Worm (Caenorhabditis elegans): ENCODE data around the gene T01C8.2.

The T01C8.2 gene

DNA sequence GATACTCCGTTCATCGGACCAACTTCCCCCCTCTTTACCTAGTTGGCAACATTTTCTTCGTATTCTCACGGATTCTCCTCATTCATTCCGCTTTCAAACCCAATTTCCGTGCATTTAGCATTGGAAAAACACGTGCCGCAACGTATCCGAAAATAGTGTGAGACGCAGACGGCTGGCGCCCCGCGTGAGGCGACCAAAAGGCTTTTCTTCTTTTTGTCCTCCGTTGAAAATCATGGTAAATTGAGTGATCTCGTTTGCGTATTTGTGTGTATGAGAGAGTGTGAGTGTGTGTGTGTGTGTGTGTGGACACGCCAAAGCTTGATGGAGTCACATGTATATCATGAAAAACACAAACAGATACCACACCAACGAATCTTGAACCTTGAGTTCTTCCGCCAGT lies 10.6 kb downstream of the T01C8.2 start (continued):
- peak; percentile 86 for TF ChIP-seq ceh-27 (GFP tag; optimal IDR thresholded peaks at IDR 0.05)

ce11 chrX:16798621-16799020 lies 12.4 kb downstream of the T01C8.2 start:
- TF ChIP-seq hmg-1.2 (GFP tag; IDR thresholded peaks at IDR 0.05) (no peak), die-1 (tag; optimal IDR thresholded peaks at IDR 0.05) (no peak), ZK185.1 (tag; optimal IDR thresholded peaks at IDR 0.05; ENCODE audit: poor library complexity, severe bottlenecking) (no peak), let-607 (tag; optimal IDR thresholded peaks at IDR 0.05) (peak in 1 of 2 experiments; percentile 28), atf-7 (tag; optimal IDR thresholded peaks at IDR 0.05) (peak; percentile 4), ztf-6 (GFP tag; IDR thresholded peaks at IDR 0.05) (no peak), madf-10 (tag; optimal IDR thresholded peaks at IDR 0.05) (no peak), nhr-80 (tag; optimal IDR thresholded peaks at IDR 0.05) (peak; percentile 63), egl-18 (GFP tag; IDR thresholded peaks at IDR 0.05) (no peak), xnd-1 (tag; optimal IDR thresholded peaks at IDR 0.05) (no peak), ztf-22 (GFP tag; optimal IDR thresholded peaks at IDR 0.05) (peak; percentile 52)

DNA sequence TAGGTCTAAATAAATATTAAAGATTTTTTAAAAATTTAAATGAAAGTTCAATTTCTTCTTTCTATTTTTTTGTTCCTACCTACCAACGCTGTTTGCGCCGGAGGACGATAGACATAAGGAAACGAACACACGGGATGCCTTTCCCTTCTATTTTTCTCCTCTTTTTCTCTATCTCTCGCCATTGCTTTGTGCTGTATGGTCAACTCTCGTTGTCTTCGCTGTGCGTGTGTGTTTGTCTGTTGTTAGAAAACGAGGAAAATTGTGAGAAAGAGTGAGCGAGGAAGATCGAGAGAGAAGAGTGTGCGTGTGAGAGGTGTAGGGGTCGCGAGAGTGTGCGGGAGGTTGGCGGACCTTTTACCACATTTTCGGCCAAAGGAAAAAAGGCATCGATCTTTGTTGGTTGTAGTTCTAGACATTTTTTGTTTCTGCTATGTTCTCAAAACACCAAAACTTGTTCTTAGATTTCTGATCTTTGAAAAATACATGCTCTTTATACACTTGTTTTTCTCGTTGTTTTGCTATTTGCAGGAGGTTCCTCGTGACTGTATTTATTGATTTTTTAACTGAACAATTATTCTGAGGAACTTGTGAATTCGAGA lies 12.9 kb downstream of the T01C8.2 start:
- TF ChIP-seq cebp-2 (GFP tag; IDR thresholded peaks at IDR 0.05) (no peak), hrde-1 (tag; optimal IDR thresholded peaks at IDR 0.05; ENCODE audit: borderline replicate concordance) (no peak), ZK185.1 (tag; optimal IDR thresholded peaks at IDR 0.05; ENCODE audit: poor library complexity, severe bottlenecking) (peak; percentile 3), lin-40 (tag; optimal IDR thresholded peaks at IDR 0.05) (peak; percentile 31), ztf-26 (tag; optimal IDR thresholded peaks at IDR 0.05) (no peak), zim-3 (tag; optimal IDR thresholded peaks at IDR 0.05) (no peak), chd-7 (tag; optimal IDR thresholded peaks at IDR 0.05) (no peak), snpc-1.1 (tag; optimal IDR thresholded peaks at IDR 0.05; ENCODE audit: insufficient read depth) (no peak), ceh-27 (GFP tag; optimal IDR thresholded peaks at IDR 0.05) (peak; percentile 64), attf-5 (GFP tag; optimal IDR thresholded peaks at IDR 0.05) (peak; percentile 19), cebp-1 (GFP tag; IDR thresholded peaks at IDR 0.05) (no peak), cebp-1 (tag; optimal IDR thresholded peaks at IDR 0.05) (peak; percentile 56), hmg-20 (GFP tag; IDR thresholded peaks at IDR 0.05) (no peak), lag-1 (GFP tag; IDR thresholded peaks at IDR 0.05) (no peak), K12H6.12 (tag; optimal IDR thresholded peaks at IDR 0.05) (peak; percentile 46), xnd-1 (tag; optimal IDR thresholded peaks at IDR 0.05) (no peak), T26A5.8 (tag; optimal IDR thresholded peaks at IDR 0.05) (no peak), Y56A3A.18 (GFP tag; IDR thresholded peaks at IDR 0.05) (0 out of 2 replicates have a peak, but pooled peaks have one; percentile 4), T07F8.4 (tag; optimal IDR thresholded peaks at IDR 0.05) (no peak), ceh-91 (GFP tag; IDR thresholded peaks at IDR 0.05) (no peak), nfyb-1 (GFP tag; IDR thresholded peaks at IDR 0.05) (peak; percentile 40; the same call in 1 of the 2 replicates), lsl-1 (GFP tag; optimal IDR thresholded peaks at IDR 0.05) (no peak), F57C9.4 (tag; optimal IDR thresholded peaks at IDR 0.05) (no peak), D2030.7 (GFP tag; IDR thresholded peaks at IDR 0.05) (no peak), nhr-27 (tag; optimal IDR thresholded peaks at IDR 0.05) (no peak), Y67H2A.10 (GFP tag; conservative IDR thresholded peaks at IDR 0.05) (no peak), F57A8.1 (GFP tag; optimal IDR thresholded peaks at IDR 0.05) (no peak), ama-1 (optimal IDR thresholded peaks at IDR 0.05) (peak; percentile 58), ama-1 (GFP tag; optimal IDR thresholded peaks at IDR 0.05) (no peak), rec-8 (tag; optimal IDR thresholded peaks at IDR 0.05) (no peak), aptf-3 (GFP tag; IDR thresholded peaks at IDR 0.05) (no peak), ztf-22 (GFP tag; optimal IDR thresholded peaks at IDR 0.05) (no peak), hmg-1.2 (GFP tag; IDR thresholded peaks at IDR 0.05) (peak; percentile 77; the same call in 1 of the 2 replicates), gei-17 (GFP tag; optimal IDR thresholded peaks at IDR 0.05) (no peak), dox-1 (GFP tag; IDR thresholded peaks at IDR 0.05) (peak; percentile 44; the same call in 1 of the 2 replicates), snpc-4 (GFP tag; optimal IDR thresholded peaks at IDR 0.05) (no peak), snpc-4 (tag; optimal IDR thresholded peaks at IDR 0.05) (peak in 1 of 4 experiments; percentile 38)
